Worm (Caenorhabditis elegans): Measurements from ENCODE around the gene Y43E12A.3.

The Y43E12A.3 gene

DNA sequence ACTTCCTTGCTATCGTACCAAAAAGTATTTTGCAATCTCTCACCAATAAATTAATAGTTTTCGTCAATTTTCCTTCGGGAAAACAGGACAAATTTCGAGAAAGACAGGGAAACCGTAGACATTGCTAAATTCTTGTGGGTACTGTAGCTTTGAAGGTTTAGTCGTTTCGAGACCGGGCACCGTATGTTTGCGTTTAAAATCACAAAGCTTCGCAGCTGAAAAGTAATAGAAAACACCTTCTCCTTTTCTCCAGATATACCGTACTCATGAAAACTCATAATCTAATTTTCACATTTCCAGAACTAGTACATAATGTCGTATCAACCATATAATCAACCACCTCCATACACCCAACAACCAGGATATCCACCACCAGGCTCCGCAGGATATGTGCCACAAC lies 21.3 kb downstream of the Y43E12A.3 start, which contains the start of gene F13H10.6:
TSS of gene F13H10.6 (plus strand) at position 301 of the 400 bp plus-strand sequence.
- TF ChIP-seq lsy-2 (tag; optimal IDR thresholded peaks at IDR 0.05) (no peak), snpc-4 (tag; optimal IDR thresholded peaks at IDR 0.05) (no peak)

DNA sequence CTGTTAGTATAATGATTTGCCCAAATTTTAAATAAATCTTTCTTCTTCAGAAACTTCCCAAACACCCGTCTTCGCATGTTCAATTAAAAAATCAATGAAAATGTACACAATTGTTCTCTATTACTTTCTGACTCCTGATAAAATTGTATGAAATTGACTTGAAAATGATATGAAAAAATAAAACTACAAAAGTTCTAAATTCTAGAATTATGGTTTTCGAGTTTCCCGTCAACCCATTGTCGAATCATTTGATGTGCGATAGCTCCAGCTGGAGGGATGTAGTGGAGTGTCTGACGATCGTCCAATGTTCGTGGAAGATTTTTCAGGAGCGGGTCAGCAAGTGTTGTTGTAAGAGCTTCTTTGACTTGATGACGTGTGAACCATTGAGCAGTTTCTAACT lies 22.2 kb downstream of the Y43E12A.3 start:
- TF ChIP-seq unc-39 (tag; optimal IDR thresholded peaks at IDR 0.05): no peak
- TF ChIP-seq sma-3 (GFP tag; optimal IDR thresholded peaks at IDR 0.05): no peak
- no peak for TF ChIP-seq nhr-12 (tag; optimal IDR thresholded peaks at IDR 0.05)
- no peak for TF ChIP-seq F13H6.1 (tag; optimal IDR thresholded peaks at IDR 0.05)
- TF ChIP-seq nhr-6 (tag; optimal IDR thresholded peaks at IDR 0.05): no peak
- TF ChIP-seq mbf-1 (tag; optimal IDR thresholded peaks at IDR 0.05): no peak
- TF ChIP-seq gmeb-1 (tag; optimal IDR thresholded peaks at IDR 0.05): no peak
- no peak for TF ChIP-seq sma-9 (GFP tag; optimal IDR thresholded peaks at IDR 0.05)
- TF ChIP-seq sma-9 (tag; optimal IDR thresholded peaks at IDR 0.05): no peak
- TF ChIP-seq mab-5 (tag; optimal IDR thresholded peaks at IDR 0.05): no peak
- TF ChIP-seq mdl-1 (tag; optimal IDR thresholded peaks at IDR 0.05): no peak
- no peak for TF ChIP-seq alr-1 (tag; optimal IDR thresholded peaks at IDR 0.05)
- TF ChIP-seq lin-39 (tag; optimal IDR thresholded peaks at IDR 0.05): no peak
- TF ChIP-seq ztf-4 (tag; optimal IDR thresholded peaks at IDR 0.05): no peak
- TF ChIP-seq elt-1 (tag; optimal IDR thresholded peaks at IDR 0.05): no peak
- no peak for TF ChIP-seq nhr-10 (tag; optimal IDR thresholded peaks at IDR 0.05)
- no peak for TF ChIP-seq lsy-2 (tag; optimal IDR thresholded peaks at IDR 0.05)
- no peak for TF ChIP-seq blmp-1 (tag; optimal IDR thresholded peaks at IDR 0.05; ENCODE audit: insufficient read depth)

DNA sequence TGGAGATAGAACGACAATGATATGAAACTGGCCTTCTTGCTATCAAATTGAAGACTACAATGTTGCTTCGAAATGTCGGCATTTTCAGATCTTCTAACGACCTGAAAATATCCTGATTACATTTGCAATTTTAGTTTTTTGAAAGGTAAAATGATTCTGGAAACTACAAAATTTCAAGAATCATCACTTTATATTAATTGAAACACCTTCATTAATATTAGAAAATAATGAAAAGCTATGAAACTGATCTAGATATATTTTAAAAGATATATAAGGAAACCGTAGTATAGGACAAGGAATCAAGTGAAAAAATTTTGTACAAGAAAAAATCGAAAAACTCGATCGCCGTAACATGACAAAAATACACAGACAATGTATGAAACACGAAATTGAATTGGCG lies 24.2 kb downstream of the Y43E12A.3 start, which contains the start of gene ndx-9:
TSS of gene ndx-9 (minus strand) at position 101 of the 400 bp plus-strand sequence.
- TF ChIP-seq lin-11 (tag; optimal IDR thresholded peaks at IDR 0.05): no peak
- TF ChIP-seq crh-2 (tag; optimal IDR thresholded peaks at IDR 0.05): no peak
- TF ChIP-seq nhr-11 (tag; optimal IDR thresholded peaks at IDR 0.05): no peak
- no peak for TF ChIP-seq ztf-1 (GFP tag; conservative IDR thresholded peaks at IDR 0.05)
- no peak for TF ChIP-seq elt-3 (tag; optimal IDR thresholded peaks at IDR 0.05)
- TF ChIP-seq lsy-2 (tag; optimal IDR thresholded peaks at IDR 0.05): no peak
- TF ChIP-seq snpc-4 (tag; optimal IDR thresholded peaks at IDR 0.05): no peak
- no peak for TF ChIP-seq mab-5 (tag; optimal IDR thresholded peaks at IDR 0.05)
- no peak for TF ChIP-seq nhr-237 (tag; optimal IDR thresholded peaks at IDR 0.05)
- no peak for TF ChIP-seq unc-62 (GFP tag; optimal IDR thresholded peaks at IDR 0.05)
- no peak for TF ChIP-seq alr-1 (tag; optimal IDR thresholded peaks at IDR 0.05)
- no peak for TF ChIP-seq lin-39 (tag; optimal IDR thresholded peaks at IDR 0.05)
- TF ChIP-seq ZK546.5 (tag; optimal IDR thresholded peaks at IDR 0.05): no peak
- no peak for TF ChIP-seq peb-1 (tag; optimal IDR thresholded peaks at IDR 0.05)
- no peak for TF ChIP-seq nhr-23 (tag; optimal IDR thresholded peaks at IDR 0.05)
- no peak for TF ChIP-seq zag-1 (tag; optimal IDR thresholded peaks at IDR 0.05)
- no peak for TF ChIP-seq skn-1 (tag; optimal IDR thresholded peaks at IDR 0.05)
- no peak for TF ChIP-seq nhr-77 (tag; optimal IDR thresholded peaks at IDR 0.05)

ce11 chrIV:11015881-11016280 lies 28.2 kb downstream of the Y43E12A.3 start, which contains the start of gene F13H10.3:
Gene F13H10.3, minus strand, starts transcription at chrIV:11015953.
- TF ChIP-seq alr-1 (tag; optimal IDR thresholded peaks at IDR 0.05) (no peak), fos-1 (tag; optimal IDR thresholded peaks at IDR 0.05) (peak; percentile 59), ztf-4 (tag; optimal IDR thresholded peaks at IDR 0.05) (no peak), elt-1 (tag; optimal IDR thresholded peaks at IDR 0.05) (no peak), ztf-1 (GFP tag; conservative IDR thresholded peaks at IDR 0.05) (no peak), crh-2 (tag; optimal IDR thresholded peaks at IDR 0.05) (peak; percentile 62), mdl-1 (tag; optimal IDR thresholded peaks at IDR 0.05) (peak in 1 of 2 experiments; percentile 27), ZK546.5 (tag; optimal IDR thresholded peaks at IDR 0.05) (no peak), R02D3.7 (tag; optimal IDR thresholded peaks at IDR 0.05) (no peak), blmp-1 (tag; optimal IDR thresholded peaks at IDR 0.05; ENCODE audit: insufficient read depth) (no peak), sma-9 (GFP tag; optimal IDR thresholded peaks at IDR 0.05) (peak; percentile 31), sma-9 (tag; optimal IDR thresholded peaks at IDR 0.05) (no peak), snpc-4 (tag; optimal IDR thresholded peaks at IDR 0.05) (no peak)

ce11 chrIV:11019962-11020550 lies 32.4 kb downstream of the Y43E12A.3 start, which contains the start of gene F13H10.8:
Gene F13H10.8, plus strand, starts transcription at chrIV:11020517.
- TF ChIP-seq mdl-1 (tag; optimal IDR thresholded peaks at IDR 0.05): no peak
- TF ChIP-seq C34F6.9 (tag; optimal IDR thresholded peaks at IDR 0.05): peak; percentile 80
- no peak for TF ChIP-seq lin-11 (tag; optimal IDR thresholded peaks at IDR 0.05)
- TF ChIP-seq ztf-11 (tag; optimal IDR thresholded peaks at IDR 0.05): no peak
- no peak for TF ChIP-seq ZK546.5 (tag; optimal IDR thresholded peaks at IDR 0.05)
- TF ChIP-seq crh-2 (tag; optimal IDR thresholded peaks at IDR 0.05): peak; percentile 48
- TF ChIP-seq nhr-25 (tag; optimal IDR thresholded peaks at IDR 0.05): peak; percentile 0
- peak; percentile 33 for TF ChIP-seq F13H6.1 (tag; optimal IDR thresholded peaks at IDR 0.05)
- no peak for TF ChIP-seq nhr-11 (tag; optimal IDR thresholded peaks at IDR 0.05)
- TF ChIP-seq nhr-237 (tag; optimal IDR thresholded peaks at IDR 0.05): no peak
- peak; percentile 17 for TF ChIP-seq nhr-129 (tag; optimal IDR thresholded peaks at IDR 0.05)
- TF ChIP-seq lin-13 (GFP tag; optimal IDR thresholded peaks at IDR 0.05): peak; percentile 27
- TF ChIP-seq lin-39 (tag; optimal IDR thresholded peaks at IDR 0.05): no peak
- peak; percentile 93 for TF ChIP-seq fos-1 (tag; optimal IDR thresholded peaks at IDR 0.05)
- TF ChIP-seq lsy-2 (tag; optimal IDR thresholded peaks at IDR 0.05): peak in 1 of 2 experiments; percentile 42
- TF ChIP-seq sma-3 (GFP tag; optimal IDR thresholded peaks at IDR 0.05): peak; percentile 6
